Worm (Caenorhabditis elegans): ENCODE results near the gene lpd-9.

The lpd-9 gene

ce11 chrV:10578938-10579337 lies at the start of gene lpd-9, which contains the start of gene erh-1:
Gene lpd-9 (plus strand): TSS chrV:10579305.
Gene erh-1 (minus strand): TSS chrV:10579141.
- TF ChIP-seq nhr-10 (tag; optimal IDR thresholded peaks at IDR 0.05) (peak; percentile 25), blmp-1 (tag; optimal IDR thresholded peaks at IDR 0.05; ENCODE audit: insufficient read depth) (peak; percentile 17), unc-55 (GFP tag; optimal IDR thresholded peaks at IDR 0.05) (peak; percentile 89), nhr-6 (tag; optimal IDR thresholded peaks at IDR 0.05) (no peak), sma-9 (GFP tag; optimal IDR thresholded peaks at IDR 0.05) (peak; percentile 85), sma-9 (tag; optimal IDR thresholded peaks at IDR 0.05) (no peak), F13H6.1 (tag; optimal IDR thresholded peaks at IDR 0.05) (peak; percentile 79), zag-1 (tag; optimal IDR thresholded peaks at IDR 0.05) (no peak), lsy-2 (tag; optimal IDR thresholded peaks at IDR 0.05) (peak; percentile 81 to 86), ztf-4 (tag; optimal IDR thresholded peaks at IDR 0.05) (no peak), nhr-12 (tag; optimal IDR thresholded peaks at IDR 0.05) (no peak), nhr-129 (tag; optimal IDR thresholded peaks at IDR 0.05) (peak; percentile 51), fos-1 (tag; optimal IDR thresholded peaks at IDR 0.05) (peak; percentile 29), nhr-23 (tag; optimal IDR thresholded peaks at IDR 0.05) (no peak), ztf-1 (GFP tag; conservative IDR thresholded peaks at IDR 0.05) (no peak), egl-27 (tag; optimal IDR thresholded peaks at IDR 0.05) (peak; percentile 79), alr-1 (tag; optimal IDR thresholded peaks at IDR 0.05) (no peak), nhr-25 (tag; optimal IDR thresholded peaks at IDR 0.05) (no peak), lin-11 (tag; optimal IDR thresholded peaks at IDR 0.05) (peak; percentile 56), skn-1 (tag; optimal IDR thresholded peaks at IDR 0.05) (no peak), gmeb-1 (tag; optimal IDR thresholded peaks at IDR 0.05) (peak; percentile 85), sma-3 (GFP tag; optimal IDR thresholded peaks at IDR 0.05) (peak; percentile 65), ama-1 (optimal IDR thresholded peaks at IDR 0.05) (no peak), C34F6.9 (tag; optimal IDR thresholded peaks at IDR 0.05) (peak; percentile 90), mbf-1 (tag; optimal IDR thresholded peaks at IDR 0.05) (no peak), R02D3.7 (tag; optimal IDR thresholded peaks at IDR 0.05) (peak; percentile 2), peb-1 (tag; optimal IDR thresholded peaks at IDR 0.05) (no peak), lin-39 (tag; optimal IDR thresholded peaks at IDR 0.05) (no peak), Y55F3AM.14 (GFP tag; optimal IDR thresholded peaks at IDR 0.05) (no peak), dmd-4 (tag; optimal IDR thresholded peaks at IDR 0.05) (no peak), mdl-1 (tag; optimal IDR thresholded peaks at IDR 0.05) (no peak), elt-3 (tag; optimal IDR thresholded peaks at IDR 0.05) (no peak), nhr-237 (tag; optimal IDR thresholded peaks at IDR 0.05) (no peak), sem-4 (tag; optimal IDR thresholded peaks at IDR 0.05) (peak; percentile 25), elt-1 (tag; optimal IDR thresholded peaks at IDR 0.05) (no peak), crh-2 (tag; optimal IDR thresholded peaks at IDR 0.05) (peak; percentile 59), ceh-82 (tag; optimal IDR thresholded peaks at IDR 0.05) (no peak), nhr-21 (tag; optimal IDR thresholded peaks at IDR 0.05) (peak; percentile 61), nhr-77 (tag; optimal IDR thresholded peaks at IDR 0.05) (no peak), unc-39 (tag; optimal IDR thresholded peaks at IDR 0.05) (no peak), ZK546.5 (tag; optimal IDR thresholded peaks at IDR 0.05) (no peak), lin-13 (GFP tag; optimal IDR thresholded peaks at IDR 0.05) (peak; percentile 50), ceh-16 (tag; optimal IDR thresholded peaks at IDR 0.05) (no peak), aly-2 (tag; optimal IDR thresholded peaks at IDR 0.05) (no peak), snpc-4 (tag; optimal IDR thresholded peaks at IDR 0.05) (peak; percentile 49), ztf-11 (tag; optimal IDR thresholded peaks at IDR 0.05) (no peak), mab-5 (tag; optimal IDR thresholded peaks at IDR 0.05) (peak; percentile 72), nhr-11 (tag; optimal IDR thresholded peaks at IDR 0.05) (no peak), unc-62 (GFP tag; optimal IDR thresholded peaks at IDR 0.05) (no peak)

All from whole organism, L2 larva.